Fruit fly (Drosophila melanogaster) Kc167 (cell line): ENCODE results near the gene Sfp26Ad.

Source experiments
- Myc ChIP-seq: fragments of >200 bp; optimal IDR thresholded peaks from 2 replicates; lab custom pipeline; 2017; ENCODE audit warnings: missing external identifiers
- Sin3A ChIP-seq: fragments of >200 bp; optimal IDR thresholded peaks from 2 replicates; lab custom pipeline; 2018; ENCODE audit warnings: missing external identifiers
- h ChIP-seq: fragments of >200 bp; optimal IDR thresholded peaks from 3 replicates; lab custom pipeline; 2018; ENCODE audit warnings: missing external identifiers
- insv ChIP-seq: fragments of >200 bp; optimal IDR thresholded peaks from 3 replicates; lab custom pipeline; 2018; ENCODE audit warnings: missing external identifiers
- psq ChIP-seq: fragments of >200 bp; optimal IDR thresholded peaks from 2 replicates; lab custom pipeline; 2017; ENCODE audit warnings: missing external identifiers
- ttk ChIP-seq: sonication (Bioruptor generic); optimal IDR thresholded peaks from 2 replicates; lab custom pipeline; 2017; ENCODE audit warnings: missing external identifiers

The Sfp26Ad gene

dm6 chr2L:5979957-5980861, 37.1 kb upstream of the Sfp26Ad start:
- TF ChIP-seq Sin3A (lab: Kevin White, UChicago) (no peak), ttk (lab: Kevin White, UChicago) (no peak), insv (lab: Kevin White, UChicago) (no peak)

- TF ChIP-seq insv (lab: Kevin White, UChicago) (no peak), h (lab: Kevin White, UChicago) (no peak), Myc (lab: Kevin White, UChicago) (no peak), ttk (lab: Kevin White, UChicago) (no peak), psq (lab: Kevin White, UChicago) (no peak), Sin3A (lab: Kevin White, UChicago) (no peak)
These were observed 35.9 kb upstream of the Sfp26Ad start for dm6 chr2L:5979055-5979399.

- TF ChIP-seq insv (lab: Kevin White, UChicago) (no peak), Sin3A (lab: Kevin White, UChicago) (no peak), psq (lab: Kevin White, UChicago) (no peak), ttk (lab: Kevin White, UChicago) (no peak), Myc (lab: Kevin White, UChicago) (no peak), h (lab: Kevin White, UChicago) (no peak)
These were observed 35.4 kb upstream of the Sfp26Ad start for dm6 chr2L:5978333-5979054.

- TF ChIP-seq insv (lab: Kevin White, UChicago) (no peak), Myc (lab: Kevin White, UChicago) (no peak), Sin3A (lab: Kevin White, UChicago) (no peak), ttk (lab: Kevin White, UChicago) (no peak), h (lab: Kevin White, UChicago) (no peak), psq (lab: Kevin White, UChicago) (no peak)
These were observed 34.6 kb upstream of the Sfp26Ad start for dm6 chr2L:5977729-5978078.

dm6 chr2L:5977070-5977728, 34.1 kb upstream of the Sfp26Ad start:
- no peak for TF ChIP-seq insv (lab: Kevin White, UChicago)
- TF ChIP-seq ttk (lab: Kevin White, UChicago), result no peak
- TF ChIP-seq Myc (lab: Kevin White, UChicago), result no peak
- TF ChIP-seq psq (lab: Kevin White, UChicago), result no peak
- no peak for TF ChIP-seq Sin3A (lab: Kevin White, UChicago)
- no peak for TF ChIP-seq h (lab: Kevin White, UChicago)

- TF ChIP-seq h (lab: Kevin White, UChicago), result no peak
- no peak for TF ChIP-seq Sin3A (lab: Kevin White, UChicago)
- no peak for TF ChIP-seq insv (lab: Kevin White, UChicago)
- no peak for TF ChIP-seq ttk (lab: Kevin White, UChicago)
- no peak for TF ChIP-seq psq (lab: Kevin White, UChicago)
- no peak for TF ChIP-seq Myc (lab: Kevin White, UChicago)
These were observed 32.5 kb upstream of the Sfp26Ad start for dm6 chr2L:5975601-5976000.

- TF ChIP-seq Sin3A (lab: Kevin White, UChicago), result no peak
- TF ChIP-seq Myc (lab: Kevin White, UChicago), result no peak
- TF ChIP-seq insv (lab: Kevin White, UChicago), result no peak
- no peak for TF ChIP-seq h (lab: Kevin White, UChicago)
- no peak for TF ChIP-seq ttk (lab: Kevin White, UChicago)
- no peak for TF ChIP-seq psq (lab: Kevin White, UChicago)
These were observed 32.0 kb upstream of the Sfp26Ad start for dm6 chr2L:5975025-5975539.

- TF ChIP-seq psq (lab: Kevin White, UChicago), result no peak
- no peak for TF ChIP-seq Myc (lab: Kevin White, UChicago)
- no peak for TF ChIP-seq insv (lab: Kevin White, UChicago)
- no peak for TF ChIP-seq h (lab: Kevin White, UChicago)
- TF ChIP-seq ttk (lab: Kevin White, UChicago), result no peak
- no peak for TF ChIP-seq Sin3A (lab: Kevin White, UChicago)
These were observed 31.0 kb upstream of the Sfp26Ad start for dm6 chr2L:5974122-5974521.

dm6 chr2L:5972588-5973236, 29.6 kb upstream of the Sfp26Ad start:
- TF ChIP-seq Myc (lab: Kevin White, UChicago) (no peak), psq (lab: Kevin White, UChicago) (no peak), insv (lab: Kevin White, UChicago) (no peak), Sin3A (lab: Kevin White, UChicago) (no peak), h (lab: Kevin White, UChicago) (no peak), ttk (lab: Kevin White, UChicago) (no peak)

dm6 chr2L:5972005-5972404, 28.9 kb upstream of the Sfp26Ad start:
- TF ChIP-seq insv (lab: Kevin White, UChicago), result no peak
- TF ChIP-seq ttk (lab: Kevin White, UChicago), result no peak
- TF ChIP-seq psq (lab: Kevin White, UChicago), result no peak
- TF ChIP-seq h (lab: Kevin White, UChicago), result no peak
- TF ChIP-seq Sin3A (lab: Kevin White, UChicago), result no peak
- no peak for TF ChIP-seq Myc (lab: Kevin White, UChicago)
